Worm (Caenorhabditis elegans) whole organism, L4 larva: ENCODE measurements around the gene ran-1.

Source experiments
- F26F4.8 ChIP-seq: fragments of 200-800 bp; sonication (Bioruptor generic); conservative IDR thresholded peaks from 2 replicates; pipeline ENCODE4 v1.3.6; 2022; ENCODE audit warnings: missing genetic modification characterization, missing compliant biosample characterization
- F44E2.7 ChIP-seq: fragments of 200-800 bp; sonication (Bioruptor generic); IDR thresholded peaks from 2 replicates; pipeline ENCODE4 v2.1.2; 2022; ENCODE audit warnings: missing genetic modification characterization, missing compliant biosample characterization
- F49E8.2 ChIP-seq: sonication (generic microtip); optimal IDR thresholded peaks from 2 replicates; lab custom pipeline; 2016; ENCODE audit warnings: missing compliant biosample characterization, mild to moderate bottlenecking, missing genetic modification characterization, borderline replicate concordance
- R02D3.7 ChIP-seq: fragments of 150-350 bp; sonication (generic microtip); optimal IDR thresholded peaks from 3 replicates; lab custom pipeline; 2014; ENCODE audit warnings: missing biosample characterization, missing genetic modification characterization
- T20F7.1 ChIP-seq: fragments of 200-800 bp; sonication (Bioruptor generic); optimal IDR thresholded peaks from 2 replicates; lab custom pipeline; 2018; ENCODE audit warnings: mild to moderate bottlenecking, missing genetic modification characterization, missing compliant biosample characterization
- T26A8.4 ChIP-seq: fragments of 200-800 bp; sonication (Bioruptor generic); IDR thresholded peaks from 2 replicates; pipeline ENCODE4 v1.3.6; 2022; ENCODE audit warnings: missing genetic modification characterization, missing compliant biosample characterization
- Y75B8A.6 ChIP-seq: fragments of 200-800 bp; sonication (Bioruptor generic); IDR thresholded peaks from 2 replicates; pipeline ENCODE4 v1.3.6; 2022; ENCODE audit warnings: missing genetic modification reagents, missing genetic modification characterization, missing compliant biosample characterization
- ZK546.5 ChIP-seq, 2 experiments: sonication (generic microtip); optimal IDR thresholded peaks; 2 replicates each; lab custom pipeline; 2017; ENCODE audit warnings: missing biosample characterization in 2 of 2, missing genetic modification characterization in 2 of 2
- aly-2 ChIP-seq: sonication (generic microtip); optimal IDR thresholded peaks from 2 replicates; lab custom pipeline; 2018; ENCODE audit warnings: missing biosample characterization, missing genetic modification characterization
- arid-1 ChIP-seq: fragments of 200-800 bp; sonication (Bioruptor generic); conservative IDR thresholded peaks from 2 replicates; pipeline ENCODE4 v1.3.6; 2022; ENCODE audit warnings: missing genetic modification reagents, missing genetic modification characterization, missing compliant biosample characterization
- attf-4 ChIP-seq: sonication (generic microtip); optimal IDR thresholded peaks from 3 replicates; lab custom pipeline; 2017; ENCODE audit warnings: missing biosample characterization, missing genetic modification characterization
- ceh-28 ChIP-seq: fragments of 150-350 bp; optimal IDR thresholded peaks from 2 replicates; lab custom pipeline; 2014; ENCODE audit warnings: missing biosample characterization, missing genetic modification reagents, missing genetic modification characterization
- ceh-32 ChIP-seq: sonication (generic microtip); optimal IDR thresholded peaks from 2 replicates; lab custom pipeline; 2016; ENCODE audit warnings: mild to moderate bottlenecking, missing genetic modification characterization, missing compliant biosample characterization; ENCODE audit not compliant: poor library complexity
- ceh-44 ChIP-seq: fragments of 200-800 bp; sonication (Bioruptor generic); IDR thresholded peaks from 2 replicates; pipeline ENCODE4 v1.3.6; 2022; ENCODE audit warnings: missing genetic modification reagents, missing genetic modification characterization, missing compliant biosample characterization
- daf-8 ChIP-seq: fragments of 200-800 bp; sonication (Bioruptor generic); IDR thresholded peaks from 2 replicates; pipeline ENCODE4 v1.3.6; 2022; ENCODE audit warnings: missing genetic modification characterization, missing compliant biosample characterization
- dmd-6 ChIP-seq: fragments of 200-800 bp; sonication (Bioruptor generic); IDR thresholded peaks from 2 replicates; pipeline ENCODE4 v1.3.6; 2022; ENCODE audit warnings: missing genetic modification reagents, missing genetic modification characterization, missing compliant biosample characterization
- dmd-9 ChIP-seq: fragments of 200-800 bp; sonication (Bioruptor generic); IDR thresholded peaks from 2 replicates; pipeline ENCODE4 v1.3.6; 2022; ENCODE audit warnings: missing genetic modification reagents, missing genetic modification characterization, missing compliant biosample characterization
- duxl-1 ChIP-seq: sonication (generic microtip); optimal IDR thresholded peaks from 2 replicates; lab custom pipeline; 2016; ENCODE audit warnings: mild to moderate bottlenecking, missing genetic modification characterization, moderate library complexity, missing compliant biosample characterization; ENCODE audit not compliant: poor library complexity
- egl-27 ChIP-seq: sonication (generic microtip); optimal IDR thresholded peaks from 3 replicates; lab custom pipeline; 2017; ENCODE audit warnings: missing biosample characterization, missing genetic modification reagents, missing genetic modification characterization
- egl-43 ChIP-seq: fragments of 200-800 bp; sonication (Bioruptor generic); IDR thresholded peaks from 2 replicates; pipeline ENCODE4 v1.3.6; 2022; ENCODE audit warnings: missing genetic modification reagents, missing genetic modification characterization, missing compliant biosample characterization
- fkh-10 ChIP-seq: fragments of 150-350 bp; optimal IDR thresholded peaks from 2 replicates; lab custom pipeline; 2014; ENCODE audit warnings: missing biosample characterization, missing genetic modification reagents, missing genetic modification characterization
- hlh-11 ChIP-seq: fragments of 200-800 bp; sonication (Bioruptor generic); optimal IDR thresholded peaks from 2 replicates; lab custom pipeline; 2018; ENCODE audit warnings: mild to moderate bottlenecking, missing genetic modification characterization, missing compliant biosample characterization
- hlh-30 ChIP-seq: sonication (generic microtip); optimal IDR thresholded peaks from 2 replicates; lab custom pipeline; 2017; ENCODE audit warnings: antibody characterized with exemption, mild to moderate bottlenecking, missing genetic modification characterization, missing compliant biosample characterization; ENCODE audit not compliant: insufficient read depth
- lim-7 ChIP-seq: fragments of 200-800 bp; sonication (Bioruptor generic); IDR thresholded peaks from 2 replicates; pipeline ENCODE4 v1.3.6; 2022; ENCODE audit warnings: missing genetic modification characterization, missing compliant biosample characterization
- lin-13 ChIP-seq: fragments of 150-350 bp; optimal IDR thresholded peaks from 2 replicates; lab custom pipeline; 2014; ENCODE audit warnings: missing biosample characterization, missing genetic modification reagents, missing genetic modification characterization
- lin-15B ChIP-seq: fragments of 150-350 bp; sonication (generic microtip); optimal IDR thresholded peaks from 3 replicates; lab custom pipeline; 2014; ENCODE audit warnings: missing biosample characterization, missing genetic modification characterization
- lin-29 ChIP-seq: fragments of 200-800 bp; sonication (Bioruptor generic); IDR thresholded peaks from 2 replicates; pipeline ENCODE4 v1.3.6; 2022; ENCODE audit warnings: missing genetic modification reagents, missing genetic modification characterization, missing compliant biosample characterization
- lin-38 ChIP-seq: fragments of 200-800 bp; sonication (Bioruptor generic); IDR thresholded peaks from 2 replicates; pipeline ENCODE4 v1.3.6; 2022; ENCODE audit warnings: missing genetic modification reagents, missing genetic modification characterization, missing compliant biosample characterization
- lsy-2 ChIP-seq, 2 experiments: fragments of 150-350 bp in 1 of 2; sonication (generic microtip) in 1 of 2; optimal IDR thresholded peaks; 2 replicates each; lab custom pipeline; 2014 to 2017; ENCODE audit warnings: missing biosample characterization in 2 of 2, missing genetic modification characterization in 2 of 2
- madf-5 ChIP-seq, 2 experiments: fragments of 200-800 bp; sonication (Bioruptor generic); IDR thresholded peaks; 2 replicates each; pipeline ENCODE4 v1.3.6; 2022; ENCODE audit warnings: missing compliant biosample characterization in 2 of 2, missing genetic modification characterization in 2 of 2
- madf-9 ChIP-seq: fragments of 200-800 bp; sonication (Bioruptor generic); conservative IDR thresholded peaks from 2 replicates; pipeline ENCODE4 v1.3.6; 2022; ENCODE audit warnings: missing genetic modification reagents, missing genetic modification characterization, missing compliant biosample characterization
- mep-1 ChIP-seq: fragments of 150-350 bp; sonication (generic microtip); optimal IDR thresholded peaks from 3 replicates; lab custom pipeline; 2014; ENCODE audit warnings: missing biosample characterization, missing genetic modification characterization
- mes-2 ChIP-seq: sonication (generic microtip); optimal IDR thresholded peaks from 2 replicates; lab custom pipeline; 2016; ENCODE audit warnings: missing genotype, mild to moderate bottlenecking, missing genetic modification characterization, missing compliant biosample characterization; ENCODE audit not compliant: poor library complexity, severe bottlenecking
- mxl-2 ChIP-seq: fragments of 200-800 bp; sonication (Bioruptor generic); conservative IDR thresholded peaks from 2 replicates; pipeline ENCODE4 v1.3.6; 2022; ENCODE audit warnings: missing genetic modification reagents, missing genetic modification characterization, missing compliant biosample characterization
- nhr-10 ChIP-seq: fragments of 150-350 bp; optimal IDR thresholded peaks from 2 replicates; lab custom pipeline; 2014; ENCODE audit warnings: missing biosample characterization, missing genetic modification characterization
- nhr-11 ChIP-seq: fragments of 150-350 bp; optimal IDR thresholded peaks from 2 replicates; lab custom pipeline; 2014; ENCODE audit warnings: missing biosample characterization, missing genetic modification characterization
- nhr-41 ChIP-seq: fragments of 200-800 bp; sonication (Bioruptor generic); IDR thresholded peaks from 2 replicates; pipeline ENCODE4 v1.3.6; 2022; ENCODE audit warnings: missing genetic modification reagents, missing genetic modification characterization, missing compliant biosample characterization
- nhr-6 ChIP-seq: fragments of 150-350 bp; optimal IDR thresholded peaks from 2 replicates; lab custom pipeline; 2014; ENCODE audit warnings: missing biosample characterization, missing genetic modification characterization
- nhr-77 ChIP-seq: fragments of 150-350 bp; optimal IDR thresholded peaks from 2 replicates; lab custom pipeline; 2014; ENCODE audit warnings: missing biosample characterization, missing genetic modification characterization
- php-3 ChIP-seq: fragments of 200-800 bp; sonication (Bioruptor generic); IDR thresholded peaks from 2 replicates; pipeline ENCODE4 v1.3.6; 2022; ENCODE audit warnings: missing genetic modification reagents, missing genetic modification characterization, missing compliant biosample characterization
- pqm-1 ChIP-seq: sonication (generic microtip); optimal IDR thresholded peaks from 2 replicates; lab custom pipeline; 2017; ENCODE audit warnings: missing biosample characterization, missing genetic modification characterization
- rbr-2 ChIP-seq: sonication (generic microtip); optimal IDR thresholded peaks from 2 replicates; lab custom pipeline; 2016; ENCODE audit warnings: missing genotype, missing genetic modification characterization, missing compliant biosample characterization
- sdz-12 ChIP-seq: fragments of 200-800 bp; sonication (Bioruptor generic); optimal IDR thresholded peaks from 2 replicates; lab custom pipeline; 2018; ENCODE audit warnings: mild to moderate bottlenecking, missing genetic modification characterization, missing compliant biosample characterization
- skn-1 ChIP-seq: fragments of 150-350 bp; optimal IDR thresholded peaks from 2 replicates; lab custom pipeline; 2014; ENCODE audit warnings: missing biosample characterization, missing genetic modification characterization
- snpc-1.2 ChIP-seq: fragments of 200-800 bp; sonication (Bioruptor generic); IDR thresholded peaks from 2 replicates; pipeline ENCODE4 v1.3.6; 2022; ENCODE audit warnings: missing genetic modification reagents, missing genetic modification characterization, missing compliant biosample characterization
- snpc-4 ChIP-seq: fragments of 150-350 bp; optimal IDR thresholded peaks from 2 replicates; lab custom pipeline; 2014; ENCODE audit warnings: missing biosample characterization, missing genetic modification characterization
- spr-3 ChIP-seq: fragments of 200-800 bp; sonication (Bioruptor generic); optimal IDR thresholded peaks from 2 replicates; lab custom pipeline; 2018; ENCODE audit warnings: mild to moderate bottlenecking, missing genetic modification characterization, missing compliant biosample characterization
- tag-97 ChIP-seq: fragments of 200-800 bp; sonication (Bioruptor generic); IDR thresholded peaks from 2 replicates; pipeline ENCODE4 v1.3.6; 2022; ENCODE audit warnings: missing genetic modification characterization, missing compliant biosample characterization
- tra-1 ChIP-seq: fragments of 200-800 bp; sonication (Bioruptor generic); IDR thresholded peaks from 2 replicates; pipeline ENCODE4 v1.3.6; 2022; ENCODE audit warnings: missing genetic modification reagents, missing genetic modification characterization, missing compliant biosample characterization
- unc-39 ChIP-seq: sonication (generic microtip); optimal IDR thresholded peaks from 2 replicates; lab custom pipeline; 2017; ENCODE audit warnings: missing biosample characterization, missing genetic modification characterization
- zfp-3 ChIP-seq: fragments of 200-800 bp; sonication (Bioruptor generic); conservative IDR thresholded peaks from 2 replicates; pipeline ENCODE4 v1.3.6; 2022; ENCODE audit warnings: missing genetic modification reagents, missing genetic modification characterization, missing compliant biosample characterization
- ztf-7 ChIP-seq: fragments of 150-350 bp; optimal IDR thresholded peaks from 2 replicates; lab custom pipeline; 2014; ENCODE audit warnings: missing biosample characterization, missing genetic modification characterization

ran-1 gene

ce11 chrIII:10720170-10720569 is 27.4 kb downstream of the ran-1 start (continued):
- TF ChIP-seq spr-3 (no peak), lin-29 (GFP tag; lab: Robert Waterston, UW) (no peak), nhr-6 (tag; lab: Kevin White, UChicago) (peak; percentile 17), php-3 (GFP tag; lab: Robert Waterston, UW) (peak; percentile 84), ceh-32 (tag; lab: Kevin White, UChicago) (no peak), T26A8.4 (GFP tag; lab: Robert Waterston, UW) (peak; percentile 79), egl-27 (tag; lab: Kevin White, UChicago) (no peak), nhr-11 (tag; lab: Kevin White, UChicago) (peak; percentile 76), duxl-1 (no peak), zfp-3 (GFP tag; lab: Robert Waterston, UW) (peak; percentile 68; the same call in 1 of the 2 replicates), nhr-10 (peak; percentile 13), R02D3.7 (tag; lab: Kevin White, UChicago) (no peak), tra-1 (peak; percentile 52; the same call in 1 of the 2 replicates), unc-39 (tag; lab: Kevin White, UChicago) (no peak), madf-5 (GFP tag; IDR thresholded peaks at IDR 0.05; lab: Robert Waterston, UW) (no peak), skn-1 (tag; lab: Kevin White, UChicago) (no peak), F26F4.8 (no peak), sdz-12 (GFP tag; lab: Kevin White, UChicago) (no peak), dmd-9 (GFP tag; lab: Robert Waterston, UW) (no peak), attf-4 (tag; lab: Kevin White, UChicago) (no peak), mep-1 (tag; lab: Kevin White, UChicago) (peak; percentile 81), madf-9 (peak; percentile 54; the same call in 1 of the 2 replicates), snpc-1.2 (peak; percentile 17; the same call in 1 of the 2 replicates), ceh-44 (GFP tag; lab: Robert Waterston, UW) (no peak), lsy-2 (tag; optimal IDR thresholded peaks at IDR 0.05; lab: Kevin White, UChicago) (peak; percentile 51 to 81), Y75B8A.6 (GFP tag; lab: Robert Waterston, UW) (no peak), mxl-2 (GFP tag; lab: Robert Waterston, UW) (no peak), ztf-7 (no peak), tag-97 (GFP tag; lab: Robert Waterston, UW) (no peak), lim-7 (no peak), dmd-6 (GFP tag; lab: Robert Waterston, UW) (peak; percentile 94), hlh-11 (tag; lab: Kevin White, UChicago) (peak; percentile 100), ZK546.5 (tag; optimal IDR thresholded peaks at IDR 0.05; lab: Kevin White, UChicago) (no peak), lin-13 (GFP tag; lab: Kevin White, UChicago) (peak; percentile 64), mes-2 (tag; lab: Kevin White, UChicago) (peak; percentile 77), F44E2.7 (GFP tag; lab: Robert Waterston, UW) (no peak), F49E8.2 (tag; lab: Kevin White, UChicago) (no peak), pqm-1 (tag; lab: Kevin White, UChicago) (peak; percentile 19), ceh-28 (peak; percentile 75), snpc-4 (tag; lab: Kevin White, UChicago) (no peak), egl-43 (GFP tag; lab: Robert Waterston, UW) (peak; percentile 79), rbr-2 (tag; lab: Kevin White, UChicago) (peak; percentile 83), T20F7.1 (peak; percentile 38), lin-15B (tag; lab: Kevin White, UChicago) (no peak), daf-8 (GFP tag; lab: Robert Waterston, UW) (no peak), hlh-30 (peak; percentile 89), lin-38 (GFP tag; lab: Robert Waterston, UW) (peak; percentile 68), fkh-10 (GFP tag; lab: Kevin White, UChicago) (peak; percentile 36), nhr-41 (GFP tag; lab: Robert Waterston, UW) (peak; percentile 67), arid-1 (GFP tag; lab: Robert Waterston, UW) (peak; percentile 68; the same call in 1 of the 2 replicates), aly-2 (tag; lab: Kevin White, UChicago) (no peak), nhr-77 (tag; lab: Kevin White, UChicago) (peak; percentile 56)
